Fruit fly (Drosophila melanogaster): ENCODE measurements around the gene Grl62a.

DNA sequence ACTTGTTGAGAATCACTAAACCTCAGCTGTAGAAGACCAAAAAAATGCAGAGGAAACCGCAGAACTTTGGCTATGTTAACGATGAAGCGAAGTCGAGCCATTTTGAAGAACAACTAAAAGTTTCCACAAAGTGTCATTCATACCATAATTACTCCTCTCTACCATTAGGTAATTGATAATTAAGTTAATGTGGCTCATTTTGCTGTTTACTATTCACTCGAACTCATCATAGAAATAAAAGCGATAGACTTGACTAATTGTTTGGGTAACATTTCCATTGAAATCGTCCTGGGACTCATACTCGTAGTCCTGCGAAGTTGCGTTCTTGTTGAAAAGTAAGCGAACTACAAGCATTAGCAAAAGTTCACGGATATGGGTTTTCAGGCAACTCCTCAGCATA is at the start of gene Grl62a:
- TF ChIP-seq CG1620 (GFP tag; optimal IDR thresholded peaks at IDR 0.05) (no peak), cnc (optimal IDR thresholded peaks at IDR 0.05) (no peak), CG14711 (tag; optimal IDR thresholded peaks at IDR 0.05) (no peak), CG12768 (GFP tag; optimal IDR thresholded peaks at IDR 0.05) (no peak), CG11617 (GFP tag; optimal IDR thresholded peaks at IDR 0.05) (no peak), CG33017 (tag; optimal IDR thresholded peaks at IDR 0.05) (no peak), bab1 (GFP tag; optimal IDR thresholded peaks at IDR 0.05) (no peak), toe (GFP tag; optimal IDR thresholded peaks at IDR 0.05) (no peak), CG7045 (GFP tag; optimal IDR thresholded peaks at IDR 0.05) (no peak), cic (GFP tag; optimal IDR thresholded peaks at IDR 0.05) (no peak), kay (GFP tag; ENCODE audit: borderline replicate concordance) (no peak)

Data from whole organism, adult.